Fruit fly (Drosophila melanogaster): ENCODE data around the gene Muc18B.

DNA sequence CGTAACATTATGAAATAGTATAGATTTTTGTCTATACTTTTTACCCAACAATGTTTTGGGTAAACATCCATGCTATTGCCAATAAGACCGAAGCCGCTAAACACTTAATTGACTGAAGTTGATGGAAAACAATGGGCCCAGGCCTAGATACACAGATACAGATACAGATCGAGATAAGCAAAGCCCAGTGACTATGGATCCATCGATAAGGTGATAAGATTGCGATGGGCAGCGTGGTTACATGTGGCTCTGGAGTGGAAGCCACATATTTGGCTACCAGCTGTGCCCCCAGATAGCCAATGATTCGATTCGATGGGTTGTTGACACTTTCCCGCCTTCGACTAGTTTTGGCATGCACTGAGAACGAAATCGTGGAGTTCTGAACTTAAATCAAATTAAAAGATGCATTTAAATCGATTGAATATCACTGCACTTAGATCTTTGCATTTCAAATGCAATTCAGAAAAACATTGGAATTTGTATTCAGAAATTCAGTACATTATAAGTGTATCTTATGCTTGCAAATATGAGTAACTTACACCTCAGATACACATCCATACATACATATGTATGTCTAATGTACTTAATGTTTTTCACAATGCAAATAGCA lies 25.0 kb downstream of the Muc18B start:
- TF ChIP-seq Sox15 (GFP tag; optimal IDR thresholded peaks at IDR 0.05) (no peak), CG11902 (GFP tag; optimal IDR thresholded peaks at IDR 0.05) (no peak), pdm3 (GFP tag; optimal IDR thresholded peaks at IDR 0.05) (no peak), CG8119 (GFP tag; IDR thresholded peaks at IDR 0.05) (no peak), Hr4 (GFP tag; optimal IDR thresholded peaks at IDR 0.05) (no peak), CG10631 (GFP tag; optimal IDR thresholded peaks at IDR 0.05) (no peak), lz (GFP tag; optimal IDR thresholded peaks at IDR 0.05) (no peak), Sox102F (GFP tag; optimal IDR thresholded peaks at IDR 0.05) (no peak), CG8632 (GFP tag; optimal IDR thresholded peaks at IDR 0.05) (no peak), Lpt (GFP tag; optimal IDR thresholded peaks at IDR 0.05) (no peak), Eip78C (GFP tag) (no peak), CG6792 (GFP tag; optimal IDR thresholded peaks at IDR 0.05) (no peak)
